Fruit fly (Drosophila melanogaster) whole organism, adult: ENCODE results near the gene mRF1.

Source experiments
- CG11617 ChIP-seq: fragments of 200-800 bp; sonication (Bioruptor generic); optimal IDR thresholded peaks from 2 replicates; lab custom pipeline; 2017; ENCODE audit warnings: mild to moderate bottlenecking, missing biosample characterization, missing genetic modification reagents, missing genetic modification characterization
- CG12768 ChIP-seq: fragments of 200-800 bp; sonication (Bioruptor generic); optimal IDR thresholded peaks from 2 replicates; lab custom pipeline; 2017; ENCODE audit warnings: missing biosample characterization, missing genetic modification characterization, mild to moderate bottlenecking, moderate library complexity, missing genetic modification reagents
- CG14711 ChIP-seq: fragments of 200-800 bp; sonication (Bioruptor generic); optimal IDR thresholded peaks from 2 replicates; lab custom pipeline; 2018; ENCODE audit warnings: missing biosample characterization, mild to moderate bottlenecking, missing genetic modification characterization, moderate library complexity
- CG1620 ChIP-seq: fragments of 200-800 bp; sonication (Bioruptor generic); optimal IDR thresholded peaks from 2 replicates; lab custom pipeline; 2016; ENCODE audit warnings: missing biosample characterization, missing genetic modification characterization
- CG33017 ChIP-seq: fragments of 200-800 bp; sonication (Bioruptor generic); optimal IDR thresholded peaks from 2 replicates; lab custom pipeline; 2018; ENCODE audit warnings: missing biosample characterization, mild to moderate bottlenecking, missing genetic modification characterization, moderate library complexity
- CG5204 ChIP-seq: fragments of 200-800 bp; sonication (Bioruptor generic); optimal IDR thresholded peaks from 2 replicates; lab custom pipeline; 2016; ENCODE audit warnings: missing biosample characterization, missing genetic modification characterization
- CG7045 ChIP-seq: fragments of 200-800 bp; sonication (Bioruptor generic); optimal IDR thresholded peaks from 2 replicates; lab custom pipeline; 2017; ENCODE audit warnings: missing biosample characterization, mild to moderate bottlenecking, missing genetic modification characterization
- CG7101 ChIP-seq: fragments of 200-800 bp; sonication (Bioruptor generic); optimal IDR thresholded peaks from 2 replicates; lab custom pipeline; 2018; ENCODE audit warnings: missing biosample characterization, mild to moderate bottlenecking, missing genetic modification characterization, moderate library complexity
- Clk ChIP-seq: fragments of 200-800 bp; sonication (Bioruptor generic); optimal IDR thresholded peaks from 2 replicates; lab custom pipeline; 2017; ENCODE audit warnings: missing biosample characterization, missing genetic modification characterization
- Crg-1 ChIP-seq: fragments of 200-800 bp; sonication (Bioruptor generic); optimal IDR thresholded peaks from 2 replicates; lab custom pipeline; 2016; ENCODE audit warnings: missing biosample characterization, missing genetic modification characterization
- Hr96 ChIP-seq: fragments of 200-800 bp; sonication (Bioruptor generic); optimal IDR thresholded peaks from 2 replicates; lab custom pipeline; 2016; ENCODE audit warnings: missing biosample characterization, missing genetic modification characterization
- Mnt ChIP-seq: fragments of 200-800 bp; sonication (Bioruptor generic); optimal IDR thresholded peaks from 2 replicates; lab custom pipeline; 2016; ENCODE audit warnings: missing biosample characterization, mild to moderate bottlenecking, missing genetic modification characterization
- bab1 ChIP-seq: fragments of 200-800 bp; sonication (Bioruptor generic); optimal IDR thresholded peaks from 3 replicates; lab custom pipeline; 2019; ENCODE audit warnings: missing biosample characterization, mild to moderate bottlenecking, missing genetic modification characterization, moderate library complexity
- cic ChIP-seq: fragments of 200-800 bp; sonication (Bioruptor generic); optimal IDR thresholded peaks from 2 replicates; lab custom pipeline; 2017; ENCODE audit warnings: missing biosample characterization, mild to moderate bottlenecking, missing genetic modification characterization, moderate library complexity
- cnc ChIP-seq, 2 experiments: fragments of >200 bp; optimal IDR thresholded peaks; 2 replicates each; lab custom pipeline; 2017
- kay ChIP-seq: fragments of 200-800 bp; sonication (Bioruptor generic); peaks from one replicate; lab custom pipeline; 2016; ENCODE audit warnings: missing biosample characterization, missing genetic modification characterization, borderline replicate concordance
- ovo ChIP-seq: fragments of 200-800 bp; sonication (Bioruptor generic); optimal IDR thresholded peaks from 2 replicates; lab custom pipeline; 2016; ENCODE audit warnings: missing biosample characterization, missing genetic modification characterization
- pad ChIP-seq: fragments of 200-800 bp; sonication (Bioruptor generic); optimal IDR thresholded peaks from 3 replicates; lab custom pipeline; 2017; ENCODE audit warnings: missing biosample characterization, missing genetic modification characterization, mild to moderate bottlenecking, moderate library complexity, missing genetic modification reagents
- tj ChIP-seq: fragments of 200-800 bp; sonication (Bioruptor generic); optimal IDR thresholded peaks from 3 replicates; lab custom pipeline; 2017; ENCODE audit warnings: missing biosample characterization, mild to moderate bottlenecking, missing genetic modification characterization, moderate library complexity
- toe ChIP-seq: fragments of 200-800 bp; sonication (Bioruptor generic); optimal IDR thresholded peaks from 2 replicates; lab custom pipeline; 2016; ENCODE audit warnings: missing biosample characterization, missing genetic modification characterization

The mRF1 gene

dm6 chr2L:13219281-13220092 lies at the start of gene mRF1, which contains the start of gene CG9426:
TSS of gene mRF1 (plus strand) at chr2L:13219979.
TSS of gene CG9426 (minus strand) at chr2L:13219923.
- TF ChIP-seq CG7045 (GFP tag; lab: Kevin White, UChicago) (no peak), ovo (no peak), CG5204 (no peak), bab1 (GFP tag; lab: Kevin White, UChicago) (peak; percentile 48), CG33017 (tag; lab: Kevin White, UChicago) (peak; percentile 28), cic (GFP tag; lab: Kevin White, UChicago) (no peak), pad (GFP tag; lab: Kevin White, UChicago) (peak; percentile 24), Clk (GFP tag; lab: Kevin White, UChicago) (no peak), toe (GFP tag; lab: Kevin White, UChicago) (no peak), CG14711 (tag; lab: Kevin White, UChicago) (peak; percentile 56), kay (GFP tag; lab: Kevin White, UChicago) (no peak), Mnt (GFP tag; lab: Kevin White, UChicago) (peak; percentile 54), CG7101 (tag; lab: Kevin White, UChicago) (peak; percentile 30), tj (GFP tag; lab: Kevin White, UChicago) (no peak), cnc (optimal IDR thresholded peaks at IDR 0.05; lab: Kevin White, UChicago) (no peak), Hr96 (GFP tag; lab: Kevin White, UChicago) (no peak), CG11617 (GFP tag; lab: Kevin White, UChicago) (peak; percentile 1), Crg-1 (GFP tag; lab: Kevin White, UChicago) (no peak), CG1620 (peak; percentile 13), CG12768 (GFP tag; lab: Kevin White, UChicago) (peak; percentile 18)

dm6 chr2L:13176123-13176522 lies 43.7 kb upstream of the mRF1 start, which contains the start of gene CG43925:
TSS of gene CG43925 (plus strand) at chr2L:13176423.
- no peak for TF ChIP-seq toe (GFP tag; lab: Kevin White, UChicago)
- no peak for TF ChIP-seq CG11617 (GFP tag; lab: Kevin White, UChicago)
- TF ChIP-seq CG14711 (tag; lab: Kevin White, UChicago), result no peak
- no peak for TF ChIP-seq pad (GFP tag; lab: Kevin White, UChicago)
- TF ChIP-seq bab1 (GFP tag; lab: Kevin White, UChicago), result no peak
- no peak for TF ChIP-seq cic (GFP tag; lab: Kevin White, UChicago)
- TF ChIP-seq Crg-1 (GFP tag; lab: Kevin White, UChicago), result no peak
- TF ChIP-seq kay (GFP tag; lab: Kevin White, UChicago), result no peak
- TF ChIP-seq Mnt (GFP tag; lab: Kevin White, UChicago), result no peak
- TF ChIP-seq CG5204, result no peak
- TF ChIP-seq Clk (GFP tag; lab: Kevin White, UChicago), result no peak
- TF ChIP-seq cnc (optimal IDR thresholded peaks at IDR 0.05; lab: Kevin White, UChicago), result no peak
- TF ChIP-seq CG33017 (tag; lab: Kevin White, UChicago), result no peak

DNA sequence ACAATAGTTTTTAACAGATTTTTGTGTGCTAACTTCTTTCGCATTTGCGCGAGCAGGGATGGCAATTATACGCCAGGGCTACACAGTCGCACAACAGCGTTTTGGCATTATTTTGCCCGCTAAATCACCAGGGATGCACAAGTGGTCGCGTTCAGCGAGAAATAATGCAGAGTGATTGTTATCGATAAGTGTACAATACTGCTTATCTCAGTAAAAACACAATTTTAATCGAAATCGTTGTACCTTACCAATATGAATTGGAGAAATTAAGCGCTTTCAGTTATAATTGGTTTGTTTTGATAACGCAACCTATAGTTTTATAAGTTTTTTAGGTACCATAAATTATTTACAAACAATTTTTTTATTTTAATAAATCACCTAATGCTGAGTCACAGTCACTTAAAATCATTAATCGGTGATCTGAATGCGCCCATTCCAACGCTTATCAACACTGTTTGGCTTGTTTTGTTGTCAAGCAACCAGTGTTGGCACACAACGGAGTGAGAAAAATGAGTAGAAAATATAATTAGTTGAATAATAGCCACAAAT lies 43.0 kb upstream of the mRF1 start, which contains the start of the genes Sfmbt and CG5439:
TSS of gene Sfmbt (minus strand) at position 85 of the 549 bp plus-strand sequence.
TSS of gene CG5439 (plus strand) at position 450 of the 549 bp plus-strand sequence.
- TF ChIP-seq Clk (GFP tag; lab: Kevin White, UChicago), result peak; percentile 88
- TF ChIP-seq CG12768 (GFP tag; lab: Kevin White, UChicago), result peak; percentile 85
- peak; percentile 93 for TF ChIP-seq tj (GFP tag; lab: Kevin White, UChicago)
- TF ChIP-seq kay (GFP tag; lab: Kevin White, UChicago), result no peak
- TF ChIP-seq CG14711 (tag; lab: Kevin White, UChicago), result peak; percentile 74
- peak; percentile 91 for TF ChIP-seq CG1620
- TF ChIP-seq CG7045 (GFP tag; lab: Kevin White, UChicago), result peak; percentile 82
- TF ChIP-seq cnc (optimal IDR thresholded peaks at IDR 0.05; lab: Kevin White, UChicago), result peak in 1 of 2 experiments; percentile 80
- peak; percentile 95 for TF ChIP-seq toe (GFP tag; lab: Kevin White, UChicago)
- peak; percentile 82 for TF ChIP-seq CG33017 (tag; lab: Kevin White, UChicago)
- peak; percentile 85 for TF ChIP-seq bab1 (GFP tag; lab: Kevin White, UChicago)
- peak; percentile 57 for TF ChIP-seq cic (GFP tag; lab: Kevin White, UChicago)
- no peak for TF ChIP-seq CG5204
- peak; percentile 80 for TF ChIP-seq pad (GFP tag; lab: Kevin White, UChicago)
- TF ChIP-seq CG7101 (tag; lab: Kevin White, UChicago), result peak; percentile 83
- TF ChIP-seq Hr96 (GFP tag; lab: Kevin White, UChicago), result peak; percentile 88
- peak; percentile 81 for TF ChIP-seq Mnt (GFP tag; lab: Kevin White, UChicago)
- TF ChIP-seq ovo, result peak; percentile 74
- TF ChIP-seq Crg-1 (GFP tag; lab: Kevin White, UChicago), result peak; percentile 83
- peak; percentile 88 for TF ChIP-seq CG11617 (GFP tag; lab: Kevin White, UChicago)

DNA sequence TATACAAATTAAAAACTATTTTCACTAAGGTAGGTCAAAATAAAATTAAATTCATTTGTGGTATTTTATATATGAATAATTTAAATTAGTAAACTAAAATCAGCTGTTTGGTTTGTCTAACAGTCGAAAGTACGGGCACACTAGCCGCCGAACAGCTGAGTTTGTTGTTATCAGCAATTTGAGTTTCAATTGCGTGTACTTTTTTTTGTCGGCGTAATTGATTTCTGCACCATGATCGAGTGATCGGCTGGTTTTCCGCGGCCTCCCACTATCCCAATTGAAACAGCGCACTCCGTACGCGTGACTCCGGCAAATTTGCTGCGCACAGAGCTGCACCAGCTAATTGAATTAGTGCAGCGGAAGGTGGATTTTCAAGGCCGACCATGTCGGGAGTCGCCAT lies 40.7 kb upstream of the mRF1 start, which contains the start of gene Alg7:
TSS of gene Alg7 (plus strand) at position 153 of the 400 bp plus-strand sequence.
- TF ChIP-seq CG7045 (GFP tag; lab: Kevin White, UChicago), result no peak
- TF ChIP-seq tj (GFP tag; lab: Kevin White, UChicago), result peak; percentile 45
- no peak for TF ChIP-seq Clk (GFP tag; lab: Kevin White, UChicago)
- no peak for TF ChIP-seq CG5204
- TF ChIP-seq CG11617 (GFP tag; lab: Kevin White, UChicago), result no peak
- TF ChIP-seq bab1 (GFP tag; lab: Kevin White, UChicago), result peak; percentile 49
- TF ChIP-seq cnc (optimal IDR thresholded peaks at IDR 0.05; lab: Kevin White, UChicago), result no peak

DNA sequence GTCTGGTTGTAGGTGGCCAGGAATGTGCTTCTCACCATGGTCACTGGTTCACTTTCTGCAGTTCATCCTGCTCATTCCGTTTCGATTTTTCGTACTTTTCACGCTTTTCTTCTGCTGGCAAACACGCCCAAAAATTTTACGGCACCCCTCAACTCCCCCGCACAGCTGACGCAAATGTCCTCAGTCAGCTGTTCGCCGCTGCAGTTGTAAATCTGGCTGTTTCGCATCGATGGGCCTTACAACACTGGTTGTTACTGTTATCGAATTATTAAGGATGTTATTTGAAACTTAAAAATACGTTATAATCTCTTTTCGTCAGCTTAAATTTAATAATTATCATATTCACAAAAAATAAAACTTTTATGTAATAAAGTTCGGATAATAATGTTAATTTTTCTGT lies 37.4 kb upstream of the mRF1 start, which contains the start of gene Mgat3:
TSS of gene Mgat3 (minus strand) at position 182 of the 400 bp plus-strand sequence.
- TF ChIP-seq tj (GFP tag; lab: Kevin White, UChicago), result no peak
- no peak for TF ChIP-seq CG12768 (GFP tag; lab: Kevin White, UChicago)
- TF ChIP-seq Clk (GFP tag; lab: Kevin White, UChicago), result no peak
- TF ChIP-seq CG11617 (GFP tag; lab: Kevin White, UChicago), result no peak
